Fruit fly (Drosophila melanogaster) whole organism, embryonic: ENCODE results near the gene Sirt4.

Source experiments
- Blimp-1 ChIP-seq: fragments of 200-800 bp; sonication (Bioruptor generic); optimal IDR thresholded peaks from 3 replicates; lab custom pipeline; 2018; ENCODE audit warnings: missing biosample characterization, missing genetic modification characterization, mild to moderate bottlenecking, moderate library complexity, missing genetic modification reagents
- CG11560 ChIP-seq: fragments of 200-800 bp; sonication (Bioruptor generic); IDR thresholded peaks from 3 replicates; pipeline ENCODE4 v1.3.6; 2022; ENCODE audit warnings: missing biosample characterization, missing genetic modification characterization
- CG17802 ChIP-seq: fragments of 200-800 bp; sonication (Bioruptor generic); optimal IDR thresholded peaks from 2 replicates; lab custom pipeline; 2018; ENCODE audit warnings: missing biosample characterization, mild to moderate bottlenecking, missing genetic modification characterization, moderate library complexity
- CG7271 ChIP-seq: fragments of 200-800 bp; sonication (Bioruptor generic); optimal IDR thresholded peaks from 2 replicates; lab custom pipeline; 2018; ENCODE audit warnings: missing biosample characterization, mild to moderate bottlenecking, missing genetic modification characterization, moderate library complexity
- Eip74EF ChIP-seq, 2 experiments: fragments of 200-800 bp in 1 of 2; fragments of >200 bp in 1 of 2; sonication (Bioruptor generic) in 1 of 2; optimal IDR thresholded peaks; 2 replicates each; lab custom pipeline; 2017 to 2019; ENCODE audit warnings: missing biosample characterization in 2 of 2, missing genetic modification characterization in 2 of 2, mild to moderate bottlenecking in 1 of 2, moderate library complexity in 1 of 2
- Hr39 ChIP-seq: fragments of >200 bp; optimal IDR thresholded peaks from 2 replicates; lab custom pipeline; 2017
- Nf-YB ChIP-seq: fragments of 200-800 bp; sonication (Bioruptor generic); optimal IDR thresholded peaks from 3 replicates; lab custom pipeline; 2019; ENCODE audit warnings: missing biosample characterization, mild to moderate bottlenecking, missing genetic modification characterization, moderate library complexity
- ro ChIP-seq: fragments of 200-800 bp; sonication (Bioruptor generic); IDR thresholded peaks from 2 replicates; pipeline ENCODE4 v1.3.6; 2022; ENCODE audit warnings: missing biosample characterization, missing genetic modification characterization
- sens ChIP-seq: fragments of 200-800 bp; sonication (Bioruptor generic); peaks from one replicate; lab custom pipeline; 2016; ENCODE audit warnings: missing biosample characterization, missing genetic modification characterization
- shn ChIP-seq: fragments of 200-800 bp; sonication (Bioruptor generic); optimal IDR thresholded peaks from 3 replicates; lab custom pipeline; 2016; ENCODE audit warnings: missing biosample characterization, missing genetic modification characterization
- sim ChIP-seq: fragments of 200-800 bp; sonication (Bioruptor generic); IDR thresholded peaks from 2 replicates; pipeline ENCODE4 v1.3.6; 2022; ENCODE audit warnings: missing biosample characterization, missing genetic modification characterization
- stc ChIP-seq: fragments of 200-800 bp; sonication (Bioruptor generic); IDR thresholded peaks from 2 replicates; pipeline ENCODE4 v1.3.6; 2022; ENCODE audit warnings: missing biosample characterization, missing genetic modification characterization

DNA sequence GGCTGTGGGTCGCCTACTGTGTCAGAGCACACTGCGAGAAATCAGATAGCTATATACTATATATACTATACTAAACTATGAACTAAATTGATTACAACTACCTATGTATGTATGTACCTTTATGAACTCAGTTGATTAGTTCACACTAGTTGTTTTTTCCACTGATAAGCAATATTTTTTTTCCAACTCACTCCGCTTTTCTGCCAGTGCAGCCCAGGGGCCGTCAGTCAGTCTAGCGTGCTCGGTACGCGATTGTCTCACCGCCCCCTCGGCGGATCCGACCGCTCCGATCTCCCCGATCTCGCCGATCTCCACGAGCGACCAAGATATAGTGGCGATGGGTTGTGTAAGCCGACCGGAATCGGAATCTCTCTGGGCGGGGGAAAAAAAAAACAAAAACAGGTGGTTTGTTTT lies 40.2 kb upstream of the Sirt4 start:
- TF ChIP-seq Blimp-1 (GFP tag; lab: Kevin White, UChicago) (peak; percentile 76), ro (GFP tag; lab: Robert Waterston, UW) (peak; percentile 80), Nf-YB (GFP tag; lab: Kevin White, UChicago) (peak; percentile 38), CG17802 (tag; lab: Kevin White, UChicago) (peak; percentile 22), Hr39 (lab: Kevin White, UChicago) (no peak), sens (GFP tag; lab: Kevin White, UChicago) (peak; percentile 93), Eip74EF (GFP tag; optimal IDR thresholded peaks at IDR 0.05; lab: Kevin White, UChicago) (peak in 1 of 2 experiments; percentile 72), stc (GFP tag; lab: Robert Waterston, UW) (peak; percentile 88), CG11560 (peak; percentile 79; the same call in 2 of the 3 replicates), sim (GFP tag; lab: Robert Waterston, UW) (0 out of 2 replicates have a peak, but pooled peaks have one; percentile 38), shn (GFP tag; lab: Kevin White, UChicago) (peak; percentile 62), CG7271 (peak; percentile 2)
